Fruit fly (Drosophila melanogaster) ovary, adult (tissue): ENCODE measurements around the gene HemK2.

ENCODE experiments used
- CG17801 ChIP-seq: fragments of 200-800 bp; optimal IDR thresholded peaks from 2 replicates; lab custom pipeline; 2019; ENCODE audit warnings: missing biosample characterization, mild to moderate bottlenecking, missing genetic modification characterization, moderate library complexity; ENCODE audit not compliant: partially characterized antibody

HemK2 gene

dm6 chr2L:2748480-2749143, 10.9 kb downstream of the HemK2 start:
- peak; percentile 95 for TF ChIP-seq CG17801 (GFP tag; lab: Kevin White, UChicago)

dm6 chr2L:2744852-2745251, 14.6 kb downstream of the HemK2 start, which contains the start of the genes CG9961 and Cwc25:
Gene CG9961 (minus strand): TSS chr2L:2744934.
Gene Cwc25 (plus strand): TSS chr2L:2745098.
- no peak for TF ChIP-seq CG17801 (GFP tag; lab: Kevin White, UChicago)

DNA sequence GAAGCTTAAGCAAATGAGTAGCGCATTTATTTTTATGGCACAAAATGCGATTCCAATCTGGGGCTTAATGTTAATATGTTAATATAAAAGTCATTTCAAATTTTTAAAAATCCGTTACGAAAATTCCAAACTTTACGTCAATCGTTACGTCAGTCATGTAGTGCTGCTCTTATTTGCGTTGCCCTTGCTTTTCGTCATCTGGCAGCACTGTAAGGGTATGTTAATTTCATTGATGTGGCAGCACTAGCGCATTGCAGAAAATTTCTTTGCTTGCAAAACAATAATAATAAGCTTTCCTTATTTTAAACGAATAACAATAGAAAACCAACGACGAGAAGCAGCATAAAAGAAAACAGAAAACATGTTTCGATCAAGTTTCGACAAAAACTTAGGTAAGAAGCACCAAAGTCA, 19.7 kb downstream of the HemK2 start, which contains the start of gene Hrs:
Gene Hrs (plus strand): TSS at position 167 of the 411 bp plus-strand sequence.
- TF ChIP-seq CG17801 (GFP tag; lab: Kevin White, UChicago), result peak; percentile 35

DNA sequence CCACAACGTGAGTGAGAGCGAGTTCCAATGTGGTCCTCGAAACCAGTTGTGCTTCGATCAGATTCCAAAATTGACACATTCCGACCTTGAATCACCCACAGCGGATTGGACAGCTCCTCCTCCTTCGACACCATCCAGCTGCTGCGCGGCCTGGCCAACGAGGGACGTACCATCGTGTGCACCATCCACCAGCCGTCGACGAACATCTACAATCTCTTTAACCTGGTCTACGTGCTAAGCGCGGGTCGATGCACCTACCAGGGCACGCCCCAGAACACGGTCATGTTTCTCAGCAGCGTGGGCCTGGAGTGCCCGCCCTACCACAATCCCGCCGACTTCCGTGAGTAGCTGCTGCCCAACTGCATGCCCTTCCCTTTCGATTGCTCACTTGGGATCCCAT, 21.9 kb downstream of the HemK2 start:
- no peak for TF ChIP-seq CG17801 (GFP tag; lab: Kevin White, UChicago)

DNA sequence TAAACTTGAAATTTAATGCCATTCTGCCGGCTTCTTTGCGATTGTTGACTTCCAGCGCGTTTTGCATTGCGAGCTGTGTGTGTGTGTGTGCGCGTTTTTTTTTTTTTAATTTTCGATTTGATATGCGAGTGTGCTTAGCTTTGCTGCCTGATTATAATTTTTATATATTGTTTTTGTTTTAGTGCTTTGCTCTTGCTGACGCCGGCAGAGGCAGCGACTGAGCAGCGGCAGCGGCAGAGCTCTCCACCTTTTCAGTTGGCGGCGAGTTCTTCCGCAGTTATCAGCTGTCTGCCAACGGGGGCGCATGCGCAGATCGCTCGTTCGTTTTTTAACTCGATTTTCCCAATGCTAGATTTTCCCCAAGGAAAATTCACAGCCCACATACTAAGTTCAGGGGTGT, 23.9 kb downstream of the HemK2 start:
- TF ChIP-seq CG17801 (GFP tag; lab: Kevin White, UChicago), result no peak

DNA sequence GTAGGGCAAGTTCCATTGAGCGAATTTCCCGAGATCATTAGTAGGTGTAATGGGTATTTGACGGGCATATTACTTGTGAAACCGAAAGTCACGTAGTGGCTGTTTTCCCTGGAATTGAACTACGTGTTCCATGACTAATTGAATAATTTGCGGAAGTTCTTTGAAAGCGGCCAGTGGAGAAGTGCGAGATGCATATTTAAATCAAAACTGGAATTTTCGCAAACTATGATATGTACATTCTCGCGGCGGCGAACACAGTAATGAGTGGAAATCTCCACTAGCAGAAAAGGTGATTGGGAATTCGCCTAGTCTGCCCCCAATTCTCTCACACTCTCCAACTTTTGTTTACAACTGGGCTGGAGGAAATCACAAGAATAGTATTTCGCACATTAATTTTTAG, 24.5 kb downstream of the HemK2 start:
- TF ChIP-seq CG17801 (GFP tag; lab: Kevin White, UChicago), result peak; percentile 21

DNA sequence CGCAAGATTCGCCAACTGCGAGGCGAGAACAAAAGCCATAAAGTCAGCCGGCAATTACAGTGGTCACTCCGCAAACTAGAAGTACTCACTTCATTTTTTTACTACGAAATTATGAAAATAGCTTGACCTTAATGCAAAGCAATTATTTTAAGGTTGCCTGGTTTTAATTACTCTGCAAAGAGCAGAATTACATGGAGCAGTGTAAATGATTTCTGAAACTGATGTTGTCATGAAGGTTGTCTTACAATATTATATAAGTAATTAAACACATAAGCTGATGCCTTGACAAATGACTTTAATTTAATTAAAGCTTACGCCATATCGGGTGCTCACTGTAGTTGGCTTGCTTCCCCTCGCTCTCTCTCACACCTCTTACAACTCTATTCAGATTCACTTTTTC, 25.3 kb downstream of the HemK2 start:
- peak; percentile 86 for TF ChIP-seq CG17801 (GFP tag; lab: Kevin White, UChicago)

DNA sequence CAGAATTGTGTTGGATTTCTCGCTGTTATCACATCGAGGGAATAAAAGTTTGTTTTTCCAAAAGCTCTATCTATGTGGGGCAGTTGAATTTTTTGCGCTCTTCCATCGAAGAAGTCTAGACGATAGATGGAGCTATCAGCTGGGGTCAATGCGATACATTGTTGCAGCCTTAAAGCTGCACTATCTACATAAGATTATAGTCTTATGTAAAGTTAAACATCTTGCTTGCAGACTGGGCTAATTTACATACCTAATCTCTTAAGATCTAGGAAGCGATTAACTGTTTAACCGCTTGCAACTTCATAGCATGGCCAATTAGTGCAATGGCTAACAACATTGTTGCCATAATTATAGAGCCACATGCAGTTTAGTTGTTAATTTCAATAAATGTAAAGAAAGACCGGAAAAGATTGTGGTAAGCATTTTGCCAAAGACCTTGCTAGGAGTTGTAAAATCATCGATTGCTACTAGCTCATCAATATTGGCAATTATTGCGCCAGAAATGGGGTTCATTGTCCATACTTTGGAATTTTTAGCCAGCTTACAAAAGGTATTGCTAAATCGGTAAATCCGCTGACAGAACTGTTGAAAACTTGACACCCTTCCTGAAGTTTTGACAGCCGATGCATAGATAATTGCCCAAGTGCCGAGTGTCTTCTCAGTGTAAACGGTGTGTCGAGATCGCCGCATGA, 27.2 kb downstream of the HemK2 start:
- TF ChIP-seq CG17801 (GFP tag; lab: Kevin White, UChicago), result no peak

DNA sequence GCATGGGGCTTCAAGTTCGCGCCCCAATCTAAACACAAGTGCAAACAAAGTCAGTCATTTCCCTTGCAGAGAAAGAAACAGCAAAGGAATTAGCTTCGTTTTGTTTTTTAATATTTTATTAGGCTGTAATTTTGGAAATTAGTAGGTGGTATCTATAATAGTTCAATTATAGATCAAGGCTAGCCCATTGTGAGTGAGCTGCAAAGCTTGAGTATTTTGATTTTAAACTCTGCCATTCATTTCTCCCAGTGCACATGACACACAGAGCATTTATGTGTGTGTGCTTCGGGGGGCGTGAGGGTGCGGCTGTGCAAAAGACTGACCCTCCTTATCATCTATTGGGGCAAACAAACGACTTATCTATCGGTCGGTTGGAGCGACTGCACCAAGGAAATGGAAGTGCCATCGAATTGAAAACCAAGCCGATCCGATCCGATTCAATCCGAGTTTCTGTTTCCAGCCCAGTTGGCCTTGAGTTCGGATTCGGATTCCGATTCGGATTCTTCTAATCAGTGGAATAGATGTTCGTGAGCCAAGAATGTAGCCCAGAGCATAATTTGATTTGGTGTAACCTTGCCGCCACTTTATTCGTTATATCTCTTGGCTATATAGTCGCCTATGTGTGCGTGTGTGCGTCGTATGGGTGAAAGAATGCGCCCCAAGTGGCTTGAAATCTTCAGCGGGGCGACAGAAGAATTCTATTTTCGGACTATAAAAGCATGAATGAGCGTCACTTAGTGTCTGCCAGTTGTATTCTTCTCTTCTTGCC, 27.9 kb downstream of the HemK2 start:
- TF ChIP-seq CG17801 (GFP tag; lab: Kevin White, UChicago), result no peak

DNA sequence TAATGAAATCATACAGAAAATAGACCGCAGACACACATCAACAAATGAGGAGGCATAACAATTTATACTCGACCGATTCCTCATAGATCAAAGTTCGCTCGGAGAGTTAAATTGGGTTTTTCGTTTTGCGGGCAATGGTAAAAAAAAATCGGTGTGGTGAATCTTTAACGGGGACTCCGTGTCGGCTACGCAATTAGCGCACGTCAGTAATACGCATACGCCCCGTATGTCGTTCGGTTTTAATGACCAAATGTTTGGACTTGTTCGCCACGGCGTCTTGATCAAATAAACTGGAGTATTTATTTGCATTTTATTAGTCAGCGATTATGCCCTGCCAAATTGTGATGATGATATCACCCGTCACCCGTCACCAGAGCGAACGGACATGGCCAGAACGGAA, 28.7 kb downstream of the HemK2 start:
- no peak for TF ChIP-seq CG17801 (GFP tag; lab: Kevin White, UChicago)

dm6 chr2L:2729882-2730281, 29.6 kb downstream of the HemK2 start:
- no peak for TF ChIP-seq CG17801 (GFP tag; lab: Kevin White, UChicago)

DNA sequence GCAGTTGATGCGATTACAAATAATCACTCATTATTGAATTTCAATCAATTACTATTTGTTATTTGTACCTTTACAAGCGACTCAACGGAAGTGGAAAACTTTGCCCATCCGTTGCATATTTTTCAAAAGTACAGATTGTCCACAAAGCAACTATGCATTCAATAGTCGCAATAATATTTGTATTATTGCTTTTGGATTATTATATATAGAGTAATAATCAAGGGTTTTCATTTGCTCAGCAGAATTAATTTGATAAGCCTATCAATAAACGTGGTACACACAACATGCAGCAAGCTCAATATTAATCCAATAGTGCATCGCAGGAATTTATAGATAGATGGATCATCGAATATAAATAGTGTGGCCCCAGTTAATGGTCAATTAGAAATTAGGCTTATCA, 30.9 kb downstream of the HemK2 start:
- TF ChIP-seq CG17801 (GFP tag; lab: Kevin White, UChicago), result no peak

dm6 chr2L:2727812-2728211, 31.7 kb downstream of the HemK2 start:
- no peak for TF ChIP-seq CG17801 (GFP tag; lab: Kevin White, UChicago)

- TF ChIP-seq CG17801 (GFP tag; lab: Kevin White, UChicago), result no peak
Measured at dm6 chr2L:2727364-2727763, 32.1 kb downstream of the HemK2 start.

DNA sequence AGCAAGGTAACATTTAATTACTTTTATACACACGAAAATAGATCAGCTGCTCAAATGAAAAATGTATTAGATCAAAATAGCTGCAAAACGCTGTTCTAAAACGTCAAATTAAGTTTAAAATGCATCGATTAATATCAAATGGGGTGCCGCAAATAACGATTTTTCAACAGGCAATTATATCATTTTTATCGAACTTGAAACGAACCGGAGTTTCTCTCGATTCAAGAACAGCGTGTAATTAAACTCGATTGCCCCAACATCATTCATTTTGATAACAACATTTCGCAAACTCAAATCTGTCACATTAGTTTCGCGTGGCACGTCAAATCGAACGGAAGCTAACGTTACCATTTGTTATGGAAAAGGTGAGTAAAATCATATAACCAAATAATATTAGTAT, 34.1 kb downstream of the HemK2 start, which contains the start of gene CG31689:
Gene CG31689 (plus strand): TSS at position 301 of the 400 bp plus-strand sequence.
- TF ChIP-seq CG17801 (GFP tag; lab: Kevin White, UChicago), result no peak
